Fruit fly (Drosophila melanogaster) whole organism, embryonic: Measurements from ENCODE around the gene car.

Source experiments
- ATbp ChIP-seq: fragments of 200-800 bp; sonication (Bioruptor generic); optimal IDR thresholded peaks from 2 replicates; lab custom pipeline; 2017; ENCODE audit warnings: missing biosample characterization, mild to moderate bottlenecking, missing genetic modification characterization, missing genetic modification reagents
- Awh ChIP-seq: fragments of 200-800 bp; sonication (Bioruptor generic); IDR thresholded peaks from 2 replicates; pipeline ENCODE4, ENCODE4 v1.3.6; 2022; ENCODE audit warnings: missing biosample characterization, missing genetic modification characterization
- B-H1 ChIP-seq: fragments of 200-800 bp; sonication (Bioruptor generic); IDR thresholded peaks from 3 replicates; pipeline ENCODE4 v1.3.6; 2022; ENCODE audit warnings: missing biosample characterization, missing genetic modification characterization
- BEAF-32 ChIP-seq: fragments of 200-800 bp; sonication (Bioruptor generic); optimal IDR thresholded peaks from 3 replicates; lab custom pipeline; 2017; ENCODE audit warnings: missing biosample characterization, missing genetic modification characterization, mild to moderate bottlenecking, moderate library complexity, missing genetic modification reagents
- CG11560 ChIP-seq: fragments of 200-800 bp; sonication (Bioruptor generic); IDR thresholded peaks from 3 replicates; pipeline ENCODE4 v1.3.6; 2022; ENCODE audit warnings: missing biosample characterization, missing genetic modification characterization
- CG12236 ChIP-seq: fragments of 200-800 bp; sonication (Bioruptor generic); optimal IDR thresholded peaks from 2 replicates; lab custom pipeline; 2016; ENCODE audit warnings: missing biosample characterization, missing genetic modification characterization
- CG13775 ChIP-seq: fragments of 200-800 bp; sonication (Bioruptor generic); optimal IDR thresholded peaks from 3 replicates; lab custom pipeline; 2017; ENCODE audit warnings: missing biosample characterization, mild to moderate bottlenecking, missing genetic modification characterization
- CG14667 ChIP-seq: fragments of 200-800 bp; sonication (Bioruptor generic); IDR thresholded peaks from 2 replicates; pipeline ENCODE4 v1.3.6; 2022; ENCODE audit warnings: missing biosample characterization, missing genetic modification characterization
- CG15601 ChIP-seq: fragments of 200-800 bp; sonication (Bioruptor generic); optimal IDR thresholded peaks from 3 replicates; lab custom pipeline; 2019; ENCODE audit warnings: missing biosample characterization, mild to moderate bottlenecking, missing genetic modification characterization, moderate library complexity
- CG2120 ChIP-seq: fragments of 200-800 bp; sonication (Bioruptor generic); optimal IDR thresholded peaks from 3 replicates; lab custom pipeline; 2016; ENCODE audit warnings: missing biosample characterization, missing genetic modification characterization
- CG2678 ChIP-seq: fragments of 200-800 bp; sonication (Bioruptor generic); optimal IDR thresholded peaks from 3 replicates; lab custom pipeline; 2019; ENCODE audit warnings: missing biosample characterization, mild to moderate bottlenecking, missing genetic modification characterization, moderate library complexity
- CG3163 ChIP-seq: fragments of 200-800 bp; sonication (Bioruptor generic); optimal IDR thresholded peaks from 3 replicates; lab custom pipeline; 2016; ENCODE audit warnings: missing biosample characterization, missing genetic modification characterization
- CG32772 ChIP-seq: fragments of 200-800 bp; sonication (Bioruptor generic); IDR thresholded peaks from 2 replicates; pipeline ENCODE4 v1.3.6; 2022; ENCODE audit warnings: missing biosample characterization, missing genetic modification characterization
- CG6765 ChIP-seq: fragments of 200-800 bp; sonication (Bioruptor generic); optimal IDR thresholded peaks from 3 replicates; lab custom pipeline; 2017; ENCODE audit warnings: missing biosample characterization, mild to moderate bottlenecking, missing genetic modification characterization
- CG8765 ChIP-seq: fragments of 200-800 bp; sonication (Bioruptor generic); IDR thresholded peaks from 2 replicates; pipeline ENCODE4 v1.3.6; 2022; ENCODE audit warnings: missing biosample characterization, missing genetic modification characterization
- CG9817 ChIP-seq: fragments of 200-800 bp; sonication (Bioruptor generic); optimal IDR thresholded peaks from 2 replicates; lab custom pipeline; 2018; ENCODE audit warnings: missing biosample characterization, mild to moderate bottlenecking, missing genetic modification characterization, moderate library complexity
- CG9876 ChIP-seq: fragments of 200-800 bp; sonication (Bioruptor generic); optimal IDR thresholded peaks from 2 replicates; lab custom pipeline; 2016; ENCODE audit warnings: missing biosample characterization, missing genetic modification characterization
- Dek ChIP-seq: fragments of 200-800 bp; sonication (Bioruptor generic); optimal IDR thresholded peaks from 3 replicates; lab custom pipeline; 2019; ENCODE audit warnings: missing biosample characterization, mild to moderate bottlenecking, missing genetic modification characterization, moderate library complexity
- Ets65A ChIP-seq: fragments of 200-800 bp; sonication (Bioruptor generic); peaks from one replicate; lab custom pipeline; 2016; ENCODE audit warnings: missing biosample characterization, missing genetic modification characterization
- Gsc ChIP-seq: fragments of 200-800 bp; sonication (Bioruptor generic); IDR thresholded peaks from 2 replicates; pipeline ENCODE4 v1.3.6; 2022; ENCODE audit warnings: missing biosample characterization, missing genetic modification characterization
- HmgD ChIP-seq: fragments of 200-800 bp; sonication (Bioruptor generic); optimal IDR thresholded peaks from 3 replicates; lab custom pipeline; 2016; ENCODE audit warnings: missing biosample characterization, missing genetic modification characterization
- Hmr ChIP-seq: fragments of 200-800 bp; sonication (Bioruptor generic); optimal IDR thresholded peaks from 3 replicates; lab custom pipeline; 2017; ENCODE audit warnings: mild to moderate bottlenecking, missing biosample characterization, missing genetic modification reagents, missing genetic modification characterization
- Hmx ChIP-seq: fragments of 200-800 bp; sonication (Bioruptor generic); optimal IDR thresholded peaks from 2 replicates; lab custom pipeline; 2016; ENCODE audit warnings: missing biosample characterization, missing genetic modification characterization
- Hsf ChIP-seq: fragments of 200-800 bp; sonication (Bioruptor generic); optimal IDR thresholded peaks from 3 replicates; lab custom pipeline; 2016; ENCODE audit warnings: missing biosample characterization, missing genetic modification characterization
- Meics ChIP-seq: fragments of 200-800 bp; sonication (Bioruptor generic); optimal IDR thresholded peaks from 2 replicates; lab custom pipeline; 2017; ENCODE audit warnings: missing biosample characterization, mild to moderate bottlenecking, missing genetic modification characterization
- NC2β ChIP-seq: fragments of 200-800 bp; sonication (Bioruptor generic); optimal IDR thresholded peaks from 2 replicates; lab custom pipeline; 2016; ENCODE audit warnings: missing biosample characterization, missing genetic modification characterization
- Neu2 ChIP-seq: fragments of 200-800 bp; sonication (Bioruptor generic); optimal IDR thresholded peaks from 3 replicates; lab custom pipeline; 2016; ENCODE audit warnings: missing biosample characterization, missing genetic modification characterization, borderline replicate concordance
- Nf-YA ChIP-seq: fragments of 200-800 bp; sonication (Bioruptor generic); IDR thresholded peaks from 2 replicates; pipeline ENCODE4 v1.3.6; 2022; ENCODE audit warnings: missing biosample characterization, missing genetic modification characterization
- NfI ChIP-seq: fragments of 200-800 bp; sonication (Bioruptor generic); optimal IDR thresholded peaks from 3 replicates; lab custom pipeline; 2018; ENCODE audit warnings: missing biosample characterization, mild to moderate bottlenecking, missing genetic modification characterization, moderate library complexity
- PHDP ChIP-seq: fragments of 200-800 bp; sonication (Bioruptor generic); optimal IDR thresholded peaks from 3 replicates; lab custom pipeline; 2018; ENCODE audit warnings: missing biosample characterization, mild to moderate bottlenecking, missing genetic modification characterization, moderate library complexity
- Side ChIP-seq: fragments of 200-800 bp; sonication (Bioruptor generic); optimal IDR thresholded peaks from 2 replicates; lab custom pipeline; 2016; ENCODE audit warnings: missing biosample characterization, missing genetic modification characterization
- Ssrp ChIP-seq: fragments of 200-800 bp; sonication (Bioruptor generic); optimal IDR thresholded peaks from 2 replicates; lab custom pipeline; 2018; ENCODE audit warnings: missing biosample characterization, mild to moderate bottlenecking, missing genetic modification characterization, moderate library complexity
- Tbp ChIP-seq: fragments of >200 bp; optimal IDR thresholded peaks from 2 replicates; lab custom pipeline; 2018; ENCODE audit warnings: missing biosample characterization, missing genetic modification characterization
- Trl ChIP-seq, 3 experiments: fragments of >200 bp in 2 of 3; fragments of 200-800 bp in 1 of 3; sonication (Bioruptor generic) in 1 of 3; optimal IDR thresholded peaks; 2 replicates in 1 of 3; 3 replicates in 2 of 3; lab custom pipeline; 2016 to 2017; ENCODE audit warnings: missing biosample characterization in 1 of 3, missing genetic modification characterization in 1 of 3
- Vsx1 ChIP-seq: fragments of 200-800 bp; sonication (Bioruptor generic); optimal IDR thresholded peaks from 2 replicates; lab custom pipeline; 2017; ENCODE audit warnings: missing biosample characterization, mild to moderate bottlenecking, missing genetic modification characterization, missing genetic modification reagents
- Xrp1 ChIP-seq: fragments of 200-800 bp; sonication (Bioruptor generic); IDR thresholded peaks from 2 replicates; pipeline ENCODE4 v1.3.6; 2022; ENCODE audit warnings: missing biosample characterization, missing genetic modification characterization
- amos ChIP-seq: fragments of 200-800 bp; sonication (Bioruptor generic); IDR thresholded peaks from 2 replicates; pipeline ENCODE4 v1.3.6; 2022; ENCODE audit warnings: missing biosample characterization, missing genetic modification characterization; ENCODE audit not compliant: partially characterized antibody
- btn ChIP-seq: fragments of 200-800 bp; sonication (Bioruptor generic); optimal IDR thresholded peaks from 2 replicates; lab custom pipeline; 2016; ENCODE audit warnings: missing biosample characterization, missing genetic modification characterization
- chif ChIP-seq, 2 experiments: fragments of 200-800 bp; sonication (Bioruptor generic); optimal IDR thresholded peaks; 3 replicates each; lab custom pipeline; 2016; ENCODE audit warnings: missing biosample characterization in 2 of 2, missing genetic modification characterization in 2 of 2
- dati ChIP-seq: fragments of 200-800 bp; sonication (Bioruptor generic); IDR thresholded peaks from 2 replicates; pipeline ENCODE4 v1.3.6; 2022; ENCODE audit warnings: missing biosample characterization, missing genetic modification characterization
- emc ChIP-seq: fragments of 200-800 bp; sonication (Bioruptor generic); optimal IDR thresholded peaks from 2 replicates; lab custom pipeline; 2016; ENCODE audit warnings: missing biosample characterization, missing genetic modification characterization
- gfzf ChIP-seq: fragments of 200-800 bp; sonication (Bioruptor generic); optimal IDR thresholded peaks from 2 replicates; lab custom pipeline; 2016; ENCODE audit warnings: missing biosample characterization, mild to moderate bottlenecking, missing genetic modification characterization, moderate library complexity
- mirr ChIP-seq: fragments of 200-800 bp; sonication (Bioruptor generic); optimal IDR thresholded peaks from 3 replicates; lab custom pipeline; 2018; ENCODE audit warnings: missing biosample characterization, mild to moderate bottlenecking, missing genetic modification characterization
- nau ChIP-seq: fragments of 200-800 bp; sonication (Bioruptor generic); optimal IDR thresholded peaks from 3 replicates; lab custom pipeline; 2017; ENCODE audit warnings: missing biosample characterization, mild to moderate bottlenecking, missing genetic modification characterization, missing genetic modification reagents
- onecut ChIP-seq: fragments of 200-800 bp; sonication (Bioruptor generic); IDR thresholded peaks from 2 replicates; pipeline ENCODE4 v1.3.6; 2022; ENCODE audit warnings: missing biosample characterization, missing genetic modification characterization
- rib ChIP-seq: fragments of 200-800 bp; sonication (Bioruptor generic); IDR thresholded peaks from 2 replicates; pipeline ENCODE4 v1.3.6; 2022; ENCODE audit warnings: missing biosample characterization, missing genetic modification characterization
- sd ChIP-seq: fragments of 200-800 bp; sonication (Bioruptor generic); optimal IDR thresholded peaks from 3 replicates; lab custom pipeline; 2018; ENCODE audit warnings: missing biosample characterization, mild to moderate bottlenecking, missing genetic modification characterization, moderate library complexity
- sob ChIP-seq: fragments of 200-800 bp; sonication (Bioruptor generic); IDR thresholded peaks from 2 replicates; pipeline ENCODE4 v1.3.6; 2022; ENCODE audit warnings: missing biosample characterization, missing genetic modification characterization
- sug ChIP-seq: fragments of 200-800 bp; optimal IDR thresholded peaks from 2 replicates; lab custom pipeline; 2019; ENCODE audit warnings: missing biosample characterization, mild to moderate bottlenecking, missing genetic modification characterization, moderate library complexity
- usp ChIP-seq: fragments of >200 bp; optimal IDR thresholded peaks from 2 replicates; lab custom pipeline; 2017; ENCODE audit warnings: missing biosample characterization, missing genetic modification characterization
- zen2 ChIP-seq: fragments of 200-800 bp; sonication (Bioruptor generic); IDR thresholded peaks from 3 replicates; pipeline ENCODE4 v1.3.6; 2022; ENCODE audit warnings: missing biosample characterization, missing genetic modification characterization; ENCODE audit not compliant: partially characterized antibody

The car gene

DNA sequence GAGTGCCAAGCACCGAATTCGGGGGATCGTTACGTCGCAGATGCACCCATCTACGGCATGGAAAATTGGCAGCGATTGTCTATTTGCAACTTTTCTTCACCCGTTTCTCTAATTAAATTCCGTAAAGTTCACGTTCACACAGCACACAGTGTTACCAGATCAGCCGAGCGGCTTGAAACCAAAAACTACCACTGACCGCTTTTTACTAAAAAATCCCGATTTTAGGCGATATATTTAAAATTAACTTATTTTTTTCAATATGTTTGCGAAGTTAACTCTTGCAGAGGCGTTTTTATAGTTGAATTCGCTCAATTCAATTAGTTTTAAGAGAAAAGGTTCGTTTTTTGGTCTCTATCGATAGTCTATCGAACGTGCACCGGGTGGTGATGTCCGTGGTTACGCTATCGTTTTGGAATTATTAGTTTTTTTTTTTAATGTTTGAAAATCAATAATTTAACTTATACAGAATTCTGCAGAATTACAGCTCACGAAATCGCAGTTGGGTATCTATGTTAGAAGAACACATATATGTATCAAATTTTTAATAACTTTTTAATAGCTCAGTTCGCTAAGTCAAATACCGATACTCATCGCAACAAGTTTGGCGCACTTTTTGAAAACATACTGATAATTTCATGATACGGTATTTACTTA is 14.0 kb downstream of the car start, which contains the start of gene Tao (continued):
- no peak for TF ChIP-seq CG14667 (GFP tag; lab: Robert Waterston, UW)
- TF ChIP-seq usp = no peak
- no peak for TF ChIP-seq Hmx
- TF ChIP-seq CG8765 (GFP tag; lab: Robert Waterston, UW) = no peak
- peak; percentile 90 for TF ChIP-seq BEAF-32 (GFP tag; lab: Kevin White, UChicago)
- TF ChIP-seq Side (GFP tag; lab: Kevin White, UChicago) = no peak
- TF ChIP-seq ATbp = no peak
- no peak for TF ChIP-seq Trl (optimal IDR thresholded peaks at IDR 0.05; lab: Kevin White, UChicago)
- TF ChIP-seq Trl (GFP tag; optimal IDR thresholded peaks at IDR 0.05; lab: Kevin White, UChicago) = no peak
- no peak for TF ChIP-seq CG9876 (GFP tag; lab: Kevin White, UChicago)
- no peak for TF ChIP-seq mirr
- TF ChIP-seq onecut (GFP tag; lab: Robert Waterston, UW) = no peak
- TF ChIP-seq btn (GFP tag; lab: Kevin White, UChicago) = no peak
- no peak for TF ChIP-seq CG32772
- TF ChIP-seq CG6765 = no peak
- no peak for TF ChIP-seq Dek (tag; lab: Kevin White, UChicago)
- TF ChIP-seq sob (GFP tag; lab: Robert Waterston, UW) = no peak
- TF ChIP-seq NC2β (GFP tag; lab: Kevin White, UChicago) = no peak
- TF ChIP-seq Tbp (GFP tag; lab: Kevin White, UChicago) = no peak
- no peak for TF ChIP-seq Vsx1 (GFP tag; lab: Kevin White, UChicago)
- no peak for TF ChIP-seq NfI (GFP tag; lab: Kevin White, UChicago)
- no peak for TF ChIP-seq sug
- TF ChIP-seq Gsc (GFP tag; lab: Robert Waterston, UW) = no peak
- no peak for TF ChIP-seq emc (GFP tag; lab: Kevin White, UChicago)
- no peak for TF ChIP-seq nau
- TF ChIP-seq CG12236 (GFP tag; lab: Kevin White, UChicago) = no peak
- peak; percentile 78 for TF ChIP-seq gfzf (GFP tag; lab: Kevin White, UChicago)
- TF ChIP-seq Nf-YA (GFP tag; lab: Robert Waterston, UW) = no peak
- TF ChIP-seq chif (GFP tag; optimal IDR thresholded peaks at IDR 0.05; lab: Kevin White, UChicago) = no peak
- TF ChIP-seq Ssrp (tag; lab: Kevin White, UChicago) = no peak
- peak; percentile 79 for TF ChIP-seq amos (GFP tag; lab: Robert Waterston, UW)
- no peak for TF ChIP-seq Awh (GFP tag; lab: Robert Waterston, UW)
- no peak for TF ChIP-seq Hmr
- no peak for TF ChIP-seq Xrp1 (GFP tag; lab: Robert Waterston, UW)
- no peak for TF ChIP-seq B-H1 (GFP tag; lab: Robert Waterston, UW)
- peak; percentile 74; the same call in 2 of the 3 replicates for TF ChIP-seq zen2
- peak; percentile 2 for TF ChIP-seq Meics (GFP tag; lab: Kevin White, UChicago)
- no peak for TF ChIP-seq CG9817 (tag; lab: Kevin White, UChicago)
- TF ChIP-seq CG13775 (GFP tag; lab: Kevin White, UChicago) = peak; percentile 17
- no peak for TF ChIP-seq PHDP (tag; lab: Kevin White, UChicago)
- TF ChIP-seq CG2120 (GFP tag; lab: Kevin White, UChicago) = peak; percentile 11
- TF ChIP-seq sd = no peak
- peak; percentile 3 for TF ChIP-seq CG15601
- TF ChIP-seq CG11560 (tag; lab: Robert Waterston, UW) = no peak
- TF ChIP-seq CG2678 = no peak
- TF ChIP-seq Hsf (GFP tag; lab: Kevin White, UChicago) = no peak
- no peak for TF ChIP-seq rib (GFP tag; lab: Robert Waterston, UW)
- no peak for TF ChIP-seq HmgD (GFP tag; lab: Kevin White, UChicago)
- no peak for TF ChIP-seq dati (GFP tag; lab: Robert Waterston, UW)
- TF ChIP-seq Ets65A (GFP tag; lab: Kevin White, UChicago) = peak; percentile 75
- TF ChIP-seq Neu2 (GFP tag; lab: Kevin White, UChicago) = no peak
- no peak for TF ChIP-seq CG3163
